Fruit fly (Drosophila melanogaster): ENCODE data around the gene CG31643.
A peak's percentile ranks its signal among the peaks of the same experiment; 100 is the strongest.

Gene CG31643

dm6 chr2L:6047528-6048160, 9.7 kb downstream of the CG31643 start, which contains the start of gene IPIP (continued):
- peak; percentile 46 for TF ChIP-seq CG2712 (tag; optimal IDR thresholded peaks at IDR 0.05)
- no peak for TF ChIP-seq CG13775 (GFP tag; optimal IDR thresholded peaks at IDR 0.05)
- peak; percentile 69 for TF ChIP-seq B-H2 (GFP tag; optimal IDR thresholded peaks at IDR 0.05)
- peak; percentile 86 for TF ChIP-seq BEAF-32 (GFP tag; optimal IDR thresholded peaks at IDR 0.05)
- TF ChIP-seq dpn (GFP tag; optimal IDR thresholded peaks at IDR 0.05): peak; percentile 7 to 29
- peak; percentile 30; the same call in 1 of the 3 replicates for TF ChIP-seq Aef1 (GFP tag; IDR thresholded peaks at IDR 0.05)
- TF ChIP-seq CG11085 (GFP tag; IDR thresholded peaks at IDR 0.05): 0 out of 2 replicates have a peak, but pooled peaks have one; percentile 37
- TF ChIP-seq CTCF (GFP tag; optimal IDR thresholded peaks at IDR 0.05): peak; percentile 13
- 0 out of 2 replicates have a peak, but pooled peaks have one; percentile 21 for TF ChIP-seq sna (GFP tag; IDR thresholded peaks at IDR 0.05; ENCODE audit: partially characterized antibody)
- no peak for TF ChIP-seq CG31388 (GFP tag; optimal IDR thresholded peaks at IDR 0.05)
- TF ChIP-seq CG14050 (GFP tag; IDR thresholded peaks at IDR 0.05): peak; percentile 17; the same call in 1 of the 3 replicates
- TF ChIP-seq ind (GFP tag; optimal IDR thresholded peaks at IDR 0.05): peak; percentile 12
- TF ChIP-seq B-H1 (GFP tag; IDR thresholded peaks at IDR 0.05): no peak
- TF ChIP-seq Dip2 (GFP tag; IDR thresholded peaks at IDR 0.05): no peak
- TF ChIP-seq CG11560 (tag; IDR thresholded peaks at IDR 0.05): no peak
- peak; percentile 1 for TF ChIP-seq Dad (GFP tag; optimal IDR thresholded peaks at IDR 0.05)
- TF ChIP-seq dm (GFP tag; optimal IDR thresholded peaks at IDR 0.05): peak; percentile 40
- TF ChIP-seq Opbp (GFP tag; IDR thresholded peaks at IDR 0.05; ENCODE audit: partially characterized antibody): peak; percentile 88
- TF ChIP-seq tap (tag; optimal IDR thresholded peaks at IDR 0.05): no peak
- no peak for TF ChIP-seq wor (GFP tag; IDR thresholded peaks at IDR 0.05)
- TF ChIP-seq E2f2 (GFP tag; IDR thresholded peaks at IDR 0.05): peak; percentile 39; the same call in 1 of the 2 replicates
- peak; percentile 88 for TF ChIP-seq YL-1 (GFP tag; optimal IDR thresholded peaks at IDR 0.05)
- peak; percentile 79 for TF ChIP-seq ci (GFP tag; IDR thresholded peaks at IDR 0.05)
- TF ChIP-seq CG17361 (GFP tag; IDR thresholded peaks at IDR 0.05): no peak
- no peak for TF ChIP-seq CG12071 (GFP tag; optimal IDR thresholded peaks at IDR 0.05)
- TF ChIP-seq CG3281 (GFP tag; optimal IDR thresholded peaks at IDR 0.05): peak; percentile 7
- TF ChIP-seq CG12942 (GFP tag; optimal IDR thresholded peaks at IDR 0.05): no peak
- no peak for TF ChIP-seq CG4707 (GFP tag; optimal IDR thresholded peaks at IDR 0.05)
- TF ChIP-seq CG6791 (GFP tag; IDR thresholded peaks at IDR 0.05; ENCODE audit: partially characterized antibody): peak; percentile 87
- TF ChIP-seq CG13296 (GFP tag; optimal IDR thresholded peaks at IDR 0.05): no peak
- no peak for TF ChIP-seq fru (optimal IDR thresholded peaks at IDR 0.05)
- TF ChIP-seq CG4854 (GFP tag; optimal IDR thresholded peaks at IDR 0.05): no peak
- TF ChIP-seq CG10654 (GFP tag; optimal IDR thresholded peaks at IDR 0.05): no peak
- no peak for TF ChIP-seq pan (optimal IDR thresholded peaks at IDR 0.05)
- TF ChIP-seq pan (GFP tag; optimal IDR thresholded peaks at IDR 0.05 in 1 of 2, IDR thresholded peaks at IDR 0.05 in 1 of 2): peak in 1 of 2 experiments; percentile 43
- TF ChIP-seq zen2 (GFP tag; IDR thresholded peaks at IDR 0.05; ENCODE audit: partially characterized antibody): peak; percentile 54; the same call in 1 of the 3 replicates
- TF ChIP-seq ATbp (GFP tag; optimal IDR thresholded peaks at IDR 0.05): peak; percentile 25
- TF ChIP-seq CG11456 (GFP tag; IDR thresholded peaks at IDR 0.05): peak; percentile 75
- peak; percentile 75 for TF ChIP-seq mld (GFP tag; IDR thresholded peaks at IDR 0.05; ENCODE audit: partially characterized antibody)
- TF ChIP-seq Sry-δ (GFP tag; optimal IDR thresholded peaks at IDR 0.05): peak; percentile 90
- 0 out of 3 replicates have a peak, but pooled peaks have one; percentile 1 for TF ChIP-seq dysf (GFP tag; IDR thresholded peaks at IDR 0.05)
- no peak for TF ChIP-seq CG7357 (GFP tag; IDR thresholded peaks at IDR 0.05)
- TF ChIP-seq Antp (GFP tag; optimal IDR thresholded peaks at IDR 0.05): no peak
- 0 out of 2 replicates have a peak, but pooled peaks have one; percentile 31 for TF ChIP-seq sim (GFP tag; IDR thresholded peaks at IDR 0.05)
- peak; percentile 54 for TF ChIP-seq CG7987 (GFP tag; optimal IDR thresholded peaks at IDR 0.05)
- TF ChIP-seq maf-S (GFP tag; optimal IDR thresholded peaks at IDR 0.05): no peak
- TF ChIP-seq Ravus (GFP tag; IDR thresholded peaks at IDR 0.05): no peak
- TF ChIP-seq CG9609 (GFP tag; optimal IDR thresholded peaks at IDR 0.05): no peak
- peak; percentile 83 for TF ChIP-seq hb (GFP tag; IDR thresholded peaks at IDR 0.05; ENCODE audit: partially characterized antibody)
- peak; percentile 91 for TF ChIP-seq MESR4 (GFP tag; optimal IDR thresholded peaks at IDR 0.05)
- peak; percentile 66 for TF ChIP-seq CG1603 (tag; optimal IDR thresholded peaks at IDR 0.05)

Data from whole organism, embryonic.